Worm (Caenorhabditis elegans): ENCODE data around the gene cal-8.

Gene cal-8

DNA sequence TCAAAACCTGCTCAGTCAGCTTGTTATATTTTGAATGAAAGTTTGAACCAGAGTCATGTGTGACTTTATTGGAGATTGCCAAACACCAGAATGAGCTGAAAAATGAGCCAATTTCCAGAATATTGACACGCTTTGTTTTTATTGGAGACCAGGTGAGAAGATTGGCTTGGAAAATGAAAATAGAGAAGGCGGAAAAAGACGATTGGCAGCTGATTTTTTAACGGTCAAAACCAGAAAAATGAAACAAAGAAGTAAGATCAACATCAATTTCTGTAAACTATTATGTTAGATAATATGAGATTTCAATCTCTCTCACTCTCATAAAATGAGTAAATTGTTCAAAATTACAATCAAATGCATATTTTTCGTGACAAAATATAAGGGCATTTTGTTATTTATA lies 48.8 kb downstream of the cal-8 start, which contains the start of gene srx-114:
Gene srx-114, minus strand, starts transcription at position 101 of the 400 bp plus-strand sequence.
- TF ChIP-seq ztf-29 (GFP tag; IDR thresholded peaks at IDR 0.05) (no peak), cog-1 (tag; optimal IDR thresholded peaks at IDR 0.05) (no peak), T22C8.4 (GFP tag; IDR thresholded peaks at IDR 0.05) (no peak), ref-1 (GFP tag; conservative IDR thresholded peaks at IDR 0.05) (no peak), ztf-23 (GFP tag; IDR thresholded peaks at IDR 0.05) (no peak), flt-1 (GFP tag; IDR thresholded peaks at IDR 0.05) (no peak), tab-1 (GFP tag; IDR thresholded peaks at IDR 0.05) (no peak), klf-2 (GFP tag; conservative IDR thresholded peaks at IDR 0.05) (no peak), med-1 (GFP tag; optimal IDR thresholded peaks at IDR 0.05; ENCODE audit: insufficient read depth) (no peak)

Measured in whole organism, midembryonic.